Worm (Caenorhabditis elegans): Measurements from ENCODE around the gene lron-14.

ce11 chrIV:9527002-9527401 lies 39.4 kb downstream of the lron-14 start:
- no peak for TF ChIP-seq ztf-11 (tag; optimal IDR thresholded peaks at IDR 0.05)
- TF ChIP-seq zag-1 (tag; optimal IDR thresholded peaks at IDR 0.05): no peak
- TF ChIP-seq egl-27 (tag; optimal IDR thresholded peaks at IDR 0.05): no peak
- no peak for TF ChIP-seq unc-62 (GFP tag; optimal IDR thresholded peaks at IDR 0.05 in 1 of 2)
- TF ChIP-seq unc-62 (tag; optimal IDR thresholded peaks at IDR 0.05): no peak
- no peak for TF ChIP-seq spr-1 (tag; optimal IDR thresholded peaks at IDR 0.05)
